Worm (Caenorhabditis elegans) whole organism, L3 larva: Measurements from ENCODE around the gene syg-1.

ENCODE experiments used
- lin-15B ChIP-seq: fragments of 150-350 bp; optimal IDR thresholded peaks from 2 replicates; lab custom pipeline; 2014; ENCODE audit warnings: missing biosample characterization, missing genetic modification characterization
- skn-1 ChIP-seq: fragments of 150-350 bp; optimal IDR thresholded peaks from 2 replicates; lab custom pipeline; 2014; ENCODE audit warnings: missing biosample characterization, missing genetic modification characterization
- snpc-4 ChIP-seq: fragments of 150-350 bp; optimal IDR thresholded peaks from 2 replicates; lab custom pipeline; 2014; ENCODE audit warnings: missing biosample characterization, missing genetic modification characterization
- unc-39 ChIP-seq: sonication (generic microtip); optimal IDR thresholded peaks from 4 replicates; lab custom pipeline; 2017; ENCODE audit warnings: missing biosample characterization, missing genetic modification characterization

- no peak for TF ChIP-seq lin-15B (tag; lab: Kevin White, UChicago)
- TF ChIP-seq unc-39 (tag; lab: Kevin White, UChicago): no peak
- no peak for TF ChIP-seq skn-1
- TF ChIP-seq snpc-4 (tag; lab: Kevin White, UChicago): no peak
Measured at ce11 chrX:2508449-2508848, 6.7 kb downstream of the syg-1 start, which contains the start of gene K02E10.7.
